Fruit fly (Drosophila melanogaster): Measurements from ENCODE around the gene knrl.

The knrl gene

DNA sequence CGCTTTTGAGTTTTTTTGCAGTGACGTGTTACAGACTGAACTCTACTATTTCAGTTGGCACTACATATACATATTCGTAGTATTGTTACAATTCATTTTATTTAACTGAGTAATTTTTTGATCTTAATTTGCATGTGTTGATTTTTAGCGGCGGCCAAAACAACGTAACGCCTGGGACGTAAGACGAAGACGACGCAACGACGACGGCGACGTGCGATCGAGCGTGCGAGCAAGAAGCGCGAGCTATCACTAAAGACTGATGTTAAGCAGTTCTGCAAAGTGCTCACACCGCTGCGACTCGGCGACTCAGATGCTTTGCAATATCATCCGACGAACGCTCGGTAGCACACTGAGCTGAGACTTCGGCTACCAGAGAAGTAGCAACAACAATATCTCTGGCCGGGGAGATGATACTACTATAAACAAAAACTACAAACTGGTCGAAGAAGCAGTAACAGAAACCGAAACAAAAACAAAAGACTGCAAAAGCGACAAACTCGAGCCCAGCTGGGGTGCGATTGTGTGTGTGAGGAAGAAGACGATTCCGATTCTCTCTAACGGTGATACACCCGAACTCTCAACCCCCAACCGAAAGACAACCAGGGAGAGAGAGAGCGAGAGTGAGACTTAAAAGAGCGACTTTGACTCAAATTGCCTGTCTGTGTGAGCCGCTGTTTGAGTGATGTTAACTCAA, at the start of gene knrl:
Gene knrl, minus strand, starts transcription at position 357 of the 694 bp plus-strand sequence.
- TF ChIP-seq CG8478 (optimal IDR thresholded peaks at IDR 0.05), result no peak
- no peak for TF ChIP-seq Dll (optimal IDR thresholded peaks at IDR 0.05)

DNA sequence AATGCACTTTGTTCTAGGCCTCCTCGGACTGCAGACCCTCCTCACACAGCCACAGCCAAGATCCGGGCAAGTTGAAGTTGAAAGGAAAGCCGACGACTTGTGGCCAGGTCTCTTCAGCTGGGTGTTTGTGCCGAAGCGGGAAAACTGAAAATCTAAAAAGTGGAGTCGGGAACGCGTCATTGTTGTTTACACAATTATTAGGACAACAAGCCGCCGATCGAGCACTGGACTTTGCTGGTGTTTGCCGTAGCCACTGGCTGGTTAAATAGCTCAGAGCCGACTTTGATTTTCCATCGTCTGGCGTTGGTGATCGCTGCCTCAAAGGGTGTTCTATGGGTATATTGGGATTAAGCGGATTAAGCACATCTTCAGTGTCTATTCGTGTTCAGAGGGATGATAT, 46.9 kb upstream of the knrl start:
- TF ChIP-seq Dll (optimal IDR thresholded peaks at IDR 0.05) (no peak), pan (optimal IDR thresholded peaks at IDR 0.05) (no peak), psq (optimal IDR thresholded peaks at IDR 0.05) (no peak), CG8478 (optimal IDR thresholded peaks at IDR 0.05) (no peak), usp (GFP tag; optimal IDR thresholded peaks at IDR 0.05) (no peak), EcR (GFP tag; optimal IDR thresholded peaks at IDR 0.05) (no peak)

DNA sequence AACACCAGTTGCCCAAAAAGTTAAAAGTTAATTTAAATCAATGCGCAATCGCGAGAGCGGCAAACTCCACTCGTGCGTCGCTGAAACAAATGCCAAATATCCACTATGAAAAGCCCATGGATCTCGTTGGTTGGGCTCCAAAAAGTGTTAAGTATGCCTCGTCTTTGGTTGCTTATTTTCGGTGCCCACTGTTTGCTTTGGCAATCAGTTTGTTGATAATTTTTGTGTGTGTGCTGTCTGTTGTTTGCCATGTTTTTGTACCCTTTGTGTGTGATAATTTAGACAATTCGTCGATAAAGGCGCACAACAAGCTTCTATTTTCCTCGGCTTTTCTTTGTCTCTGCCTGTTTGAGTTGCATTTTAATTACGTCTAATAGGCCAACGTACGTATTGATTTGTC, 43.5 kb upstream of the knrl start:
- TF ChIP-seq CG8478 (optimal IDR thresholded peaks at IDR 0.05) (no peak), psq (optimal IDR thresholded peaks at IDR 0.05) (no peak), EcR (GFP tag; optimal IDR thresholded peaks at IDR 0.05) (no peak), Dll (optimal IDR thresholded peaks at IDR 0.05) (no peak), pan (optimal IDR thresholded peaks at IDR 0.05) (no peak), usp (GFP tag; optimal IDR thresholded peaks at IDR 0.05) (no peak)

DNA sequence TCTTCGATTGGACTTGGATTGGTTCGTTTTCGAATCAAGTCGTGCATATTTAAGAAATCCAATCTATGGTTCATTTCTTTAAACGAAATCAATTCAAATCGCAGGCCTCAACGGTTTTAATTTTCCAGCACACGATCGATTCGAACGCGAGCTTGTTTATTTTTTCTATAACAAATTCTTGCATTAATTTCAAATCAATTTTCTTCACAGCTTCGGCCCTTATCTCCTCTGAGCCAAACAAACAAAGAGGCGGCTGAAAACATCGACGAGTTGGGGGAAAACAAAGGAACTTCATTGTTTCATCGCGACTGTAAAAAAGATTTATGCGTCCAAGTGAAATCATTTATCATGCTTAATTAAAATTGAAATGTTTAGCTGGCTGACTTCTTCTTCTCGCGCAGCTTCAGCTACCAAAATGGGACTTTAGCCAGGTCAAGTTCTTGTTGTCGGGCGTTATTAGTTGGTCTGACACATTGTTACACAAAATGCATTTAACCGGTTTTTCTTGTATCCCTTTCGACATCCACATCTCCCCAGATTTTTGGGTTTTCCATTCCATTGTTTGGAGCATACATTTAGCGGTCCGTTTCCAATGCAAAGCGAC, 41.5 kb upstream of the knrl start:
- TF ChIP-seq pan (optimal IDR thresholded peaks at IDR 0.05), result no peak
- TF ChIP-seq Dll (optimal IDR thresholded peaks at IDR 0.05), result no peak
- TF ChIP-seq psq (optimal IDR thresholded peaks at IDR 0.05), result no peak
- no peak for TF ChIP-seq CG8478 (optimal IDR thresholded peaks at IDR 0.05)
- TF ChIP-seq EcR (GFP tag; optimal IDR thresholded peaks at IDR 0.05), result no peak
- no peak for TF ChIP-seq usp (GFP tag; optimal IDR thresholded peaks at IDR 0.05)

DNA sequence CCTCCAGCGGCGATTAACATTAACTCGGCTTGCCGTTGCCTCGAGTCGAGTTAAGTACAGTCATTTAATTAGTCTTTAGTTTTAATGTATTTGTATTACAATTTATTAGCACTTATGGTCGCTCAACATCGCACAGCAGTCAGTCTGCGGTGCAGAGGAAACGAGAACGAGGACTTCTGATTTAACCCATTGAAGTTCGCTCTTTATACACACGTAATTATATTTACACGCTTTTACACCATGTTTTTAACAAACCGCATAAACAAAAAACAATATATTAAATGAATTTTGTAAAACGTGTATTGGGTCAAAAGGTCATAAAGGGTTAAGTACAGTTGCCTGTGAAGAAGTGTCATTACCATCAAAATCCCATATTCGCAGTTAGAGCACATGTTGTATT, 40.7 kb upstream of the knrl start:
- TF ChIP-seq Dll (optimal IDR thresholded peaks at IDR 0.05) (no peak), psq (optimal IDR thresholded peaks at IDR 0.05) (no peak), pan (optimal IDR thresholded peaks at IDR 0.05) (no peak), EcR (GFP tag; optimal IDR thresholded peaks at IDR 0.05) (no peak), CG8478 (optimal IDR thresholded peaks at IDR 0.05) (no peak), usp (GFP tag; optimal IDR thresholded peaks at IDR 0.05) (no peak)

DNA sequence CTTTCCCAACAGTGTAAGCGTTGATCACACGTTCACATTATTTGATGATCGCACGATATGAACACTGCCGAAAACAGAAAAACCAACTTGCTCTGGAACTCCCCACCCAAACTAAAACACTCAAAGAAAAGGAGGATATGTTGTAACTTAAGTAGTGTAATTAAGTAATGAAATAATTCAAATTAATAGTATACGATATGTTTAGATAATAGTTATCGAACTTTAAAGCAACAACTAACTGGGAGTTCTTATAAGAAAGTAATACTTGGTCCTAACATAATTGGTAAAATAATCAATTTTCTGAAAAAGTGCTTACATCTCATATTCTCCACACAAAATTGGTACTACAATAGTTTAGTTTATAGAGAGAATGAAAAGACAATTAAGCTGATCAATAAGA, 36.7 kb upstream of the knrl start:
- TF ChIP-seq EcR (GFP tag; optimal IDR thresholded peaks at IDR 0.05), result no peak
- no peak for TF ChIP-seq CG8478 (optimal IDR thresholded peaks at IDR 0.05)
- TF ChIP-seq Dll (optimal IDR thresholded peaks at IDR 0.05), result no peak
- no peak for TF ChIP-seq usp (GFP tag; optimal IDR thresholded peaks at IDR 0.05)
- TF ChIP-seq pan (optimal IDR thresholded peaks at IDR 0.05), result no peak
- no peak for TF ChIP-seq psq (optimal IDR thresholded peaks at IDR 0.05)

DNA sequence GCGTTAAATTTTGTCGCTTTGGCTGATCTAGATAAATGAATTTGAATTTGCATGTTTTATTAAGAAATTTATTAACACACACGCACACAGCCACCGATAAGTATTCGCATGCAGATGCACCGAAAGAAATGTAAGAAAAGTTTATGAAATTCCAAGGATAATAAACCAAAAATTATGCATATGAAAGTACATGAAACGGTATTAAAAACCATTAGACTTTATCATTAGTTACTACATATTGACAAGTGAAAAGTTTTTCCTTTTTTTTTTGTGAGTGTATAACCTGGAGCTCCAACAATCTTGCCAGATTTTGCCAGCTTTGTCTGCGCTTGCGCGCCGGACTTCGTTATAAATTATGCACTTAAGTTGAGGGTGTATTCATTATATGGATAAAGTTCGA, 28.5 kb upstream of the knrl start:
- TF ChIP-seq EcR (GFP tag; optimal IDR thresholded peaks at IDR 0.05) (no peak), Dll (optimal IDR thresholded peaks at IDR 0.05) (no peak), usp (GFP tag; optimal IDR thresholded peaks at IDR 0.05) (no peak), CG8478 (optimal IDR thresholded peaks at IDR 0.05) (no peak), psq (optimal IDR thresholded peaks at IDR 0.05) (no peak), pan (optimal IDR thresholded peaks at IDR 0.05) (no peak)

DNA sequence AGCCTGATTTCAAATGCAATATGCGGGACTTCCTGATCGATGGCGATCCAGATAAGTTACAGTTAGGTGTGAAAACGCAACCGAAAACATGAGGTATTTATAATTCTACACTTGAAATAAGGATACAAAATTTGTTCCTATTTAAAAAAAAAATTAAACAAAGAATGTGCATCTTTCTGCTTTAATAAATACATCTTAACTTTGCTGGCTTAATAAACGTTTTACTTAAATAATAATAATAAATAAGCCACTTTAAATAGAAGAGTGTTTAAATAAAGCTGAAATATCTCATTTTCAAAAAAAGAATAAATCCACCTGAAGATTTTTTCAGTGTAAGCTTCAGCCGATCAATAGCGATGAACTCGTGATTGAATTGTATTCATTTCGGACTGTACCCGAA, 24.2 kb upstream of the knrl start:
- no peak for TF ChIP-seq CG8478 (optimal IDR thresholded peaks at IDR 0.05)
- no peak for TF ChIP-seq Dll (optimal IDR thresholded peaks at IDR 0.05)
- no peak for TF ChIP-seq pan (optimal IDR thresholded peaks at IDR 0.05)

DNA sequence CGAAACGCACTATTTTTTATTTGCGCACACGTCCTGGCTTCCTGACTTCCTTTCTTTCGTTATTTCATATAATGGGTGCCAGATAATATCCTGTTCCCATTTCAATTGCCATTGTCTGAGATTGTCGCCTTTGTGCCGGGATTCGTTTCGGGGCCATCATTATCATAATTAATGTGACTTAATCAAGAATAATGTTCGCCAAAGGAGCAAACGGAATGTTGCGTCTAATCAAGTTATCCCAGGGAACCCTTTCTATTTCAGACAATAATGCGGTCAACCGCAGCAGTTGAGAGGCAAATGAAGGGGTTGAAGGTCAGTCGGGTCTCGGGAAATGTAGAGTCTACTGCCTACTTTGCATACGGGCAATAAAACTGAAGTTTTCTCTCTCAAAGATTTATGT, 23.3 kb upstream of the knrl start:
- no peak for TF ChIP-seq usp (GFP tag; optimal IDR thresholded peaks at IDR 0.05)
- TF ChIP-seq psq (optimal IDR thresholded peaks at IDR 0.05), result no peak
- TF ChIP-seq CG8478 (optimal IDR thresholded peaks at IDR 0.05), result no peak
- no peak for TF ChIP-seq EcR (GFP tag; optimal IDR thresholded peaks at IDR 0.05)
- TF ChIP-seq pan (optimal IDR thresholded peaks at IDR 0.05), result no peak
- no peak for TF ChIP-seq Dll (optimal IDR thresholded peaks at IDR 0.05)

DNA sequence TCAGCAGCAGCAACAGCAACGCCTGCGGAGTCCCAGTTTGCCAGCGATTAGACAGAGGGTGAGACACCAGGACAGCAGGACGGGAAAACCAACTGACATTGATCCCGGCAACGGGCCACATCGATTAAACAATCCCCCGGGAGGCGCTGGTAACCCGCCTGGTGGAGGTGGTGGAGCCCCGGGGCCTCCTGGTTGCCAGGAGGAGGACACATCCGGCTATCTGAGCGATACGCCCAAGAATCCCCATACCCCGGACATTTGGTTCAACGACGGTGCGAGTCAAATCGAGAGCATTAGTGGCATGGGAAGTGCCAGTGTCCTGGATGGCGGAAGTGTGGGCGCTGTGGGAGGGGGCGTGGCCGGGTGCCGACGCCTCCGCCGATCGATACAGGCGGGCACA, 17.4 kb upstream of the knrl start:
- TF ChIP-seq pan (optimal IDR thresholded peaks at IDR 0.05) (no peak), CG8478 (optimal IDR thresholded peaks at IDR 0.05) (no peak), psq (optimal IDR thresholded peaks at IDR 0.05) (no peak), usp (GFP tag; optimal IDR thresholded peaks at IDR 0.05) (no peak), EcR (GFP tag; optimal IDR thresholded peaks at IDR 0.05) (no peak), Dll (optimal IDR thresholded peaks at IDR 0.05) (no peak)

DNA sequence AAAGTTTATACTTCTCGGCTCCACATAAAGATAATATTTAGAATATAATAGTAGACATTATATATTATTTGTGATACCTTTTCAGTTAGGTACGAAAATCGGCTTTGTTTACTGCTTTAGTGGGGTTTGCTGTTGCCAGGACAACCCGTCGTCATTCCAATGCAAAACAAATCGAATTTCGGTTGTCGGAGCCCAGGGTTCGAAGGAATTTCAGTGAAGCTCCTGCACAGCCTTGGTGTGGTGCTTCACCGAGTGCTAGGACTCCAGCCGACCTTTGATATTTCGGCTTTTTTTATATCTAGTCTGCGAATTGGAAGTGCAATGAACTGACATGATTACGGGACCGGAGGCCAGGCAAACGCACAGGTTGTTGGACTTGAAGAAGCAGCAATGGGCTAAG, 16.4 kb upstream of the knrl start, which contains the start of gene CG13251:
Gene CG13251, plus strand, starts transcription at position 301 of the 400 bp plus-strand sequence.
- TF ChIP-seq usp (GFP tag; optimal IDR thresholded peaks at IDR 0.05), result no peak
- no peak for TF ChIP-seq pan (optimal IDR thresholded peaks at IDR 0.05)
- no peak for TF ChIP-seq EcR (GFP tag; optimal IDR thresholded peaks at IDR 0.05)
- no peak for TF ChIP-seq Dll (optimal IDR thresholded peaks at IDR 0.05)
- no peak for TF ChIP-seq psq (optimal IDR thresholded peaks at IDR 0.05)
- TF ChIP-seq CG8478 (optimal IDR thresholded peaks at IDR 0.05), result no peak

DNA sequence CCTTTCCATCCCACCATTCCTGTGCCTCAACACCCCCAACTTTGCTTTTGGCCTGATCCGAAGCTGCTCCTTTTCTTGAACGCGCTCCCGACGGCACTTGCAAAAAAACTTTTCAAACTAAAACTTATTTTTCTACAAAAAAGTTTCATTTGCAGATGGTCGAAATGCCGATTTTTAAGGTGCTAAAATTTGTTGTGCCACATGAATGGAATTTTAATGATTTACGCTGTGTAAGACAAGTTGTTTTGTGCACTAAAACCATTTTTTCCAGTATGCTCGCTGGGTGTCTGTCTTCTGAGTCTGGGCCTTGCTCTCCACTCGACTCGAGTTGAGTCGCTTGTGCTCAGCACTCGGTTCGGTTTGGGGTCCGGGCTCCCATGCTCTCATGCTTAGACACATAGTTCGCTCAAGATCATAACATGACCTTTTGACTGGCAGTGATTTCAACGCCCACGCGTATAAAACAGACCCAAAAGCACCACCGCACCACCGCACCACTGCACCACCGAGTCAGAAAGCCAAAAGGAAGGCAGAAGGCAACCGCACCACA, 15.2 kb upstream of the knrl start:
- TF ChIP-seq pan (optimal IDR thresholded peaks at IDR 0.05) (no peak), EcR (GFP tag; optimal IDR thresholded peaks at IDR 0.05) (no peak), CG8478 (optimal IDR thresholded peaks at IDR 0.05) (no peak), psq (optimal IDR thresholded peaks at IDR 0.05) (no peak), usp (GFP tag; optimal IDR thresholded peaks at IDR 0.05) (no peak), Dll (optimal IDR thresholded peaks at IDR 0.05) (no peak)

Measured in whole organism.